Worm (Caenorhabditis elegans) whole organism, L3 larva: ENCODE data around the gene scl-5.

Experiments
- R02D3.7 ChIP-seq: fragments of 150-350 bp; optimal IDR thresholded peaks from 2 replicates; lab custom pipeline; 2014; ENCODE audit warnings: missing biosample characterization, missing genetic modification characterization
- ZK546.5 ChIP-seq: sonication (generic microtip); optimal IDR thresholded peaks from 2 replicates; lab custom pipeline; 2017; ENCODE audit warnings: missing biosample characterization, missing genetic modification characterization
- aly-2 ChIP-seq: fragments of 150-350 bp; optimal IDR thresholded peaks from 2 replicates; lab custom pipeline; 2014; ENCODE audit warnings: missing biosample characterization, missing genetic modification characterization
- ceh-28 ChIP-seq: fragments of 150-350 bp; optimal IDR thresholded peaks from 2 replicates; lab custom pipeline; 2014; ENCODE audit warnings: missing biosample characterization, missing genetic modification reagents, missing genetic modification characterization
- ceh-82 ChIP-seq: fragments of 150-350 bp; optimal IDR thresholded peaks from 2 replicates; lab custom pipeline; 2014; ENCODE audit warnings: missing biosample characterization, missing genetic modification characterization
- ceh-9 ChIP-seq: sonication (generic microtip); optimal IDR thresholded peaks from 2 replicates; lab custom pipeline; 2018; ENCODE audit warnings: missing biosample characterization, missing genetic modification characterization
- daf-12 ChIP-seq: fragments of 150-350 bp; optimal IDR thresholded peaks from 2 replicates; lab custom pipeline; 2014; ENCODE audit warnings: missing biosample characterization, missing genetic modification reagents, missing genetic modification characterization
- egl-5 ChIP-seq: fragments of 150-350 bp; optimal IDR thresholded peaks from 2 replicates; lab custom pipeline; 2017; ENCODE audit warnings: missing biosample characterization, missing genetic modification reagents, missing genetic modification characterization, inconsistent platforms
- elt-1 ChIP-seq: fragments of 150-350 bp; optimal IDR thresholded peaks from 2 replicates; lab custom pipeline; 2014; ENCODE audit warnings: missing biosample characterization, missing genetic modification characterization
- elt-2 ChIP-seq: sonication (generic microtip); optimal IDR thresholded peaks from 2 replicates; lab custom pipeline; 2016; ENCODE audit warnings: missing genetic modification reagents, mild to moderate bottlenecking, missing genetic modification characterization, missing compliant biosample characterization
- elt-3 ChIP-seq, 3 experiments: fragments of 150-350 bp in 1 of 3; sonication (generic microtip) in 2 of 3; optimal IDR thresholded peaks; 2 replicates in 2 of 3; 4 replicates in 1 of 3; lab custom pipeline; 2014 to 2017; ENCODE audit warnings: missing biosample characterization in 3 of 3, missing genetic modification characterization in 3 of 3
- eor-1 ChIP-seq, 2 experiments: fragments of 150-350 bp; optimal IDR thresholded peaks; 2 replicates each; lab custom pipeline; 2014 to 2018; ENCODE audit warnings: missing biosample characterization in 2 of 2, missing genetic modification characterization in 2 of 2
- fkh-10 ChIP-seq: sonication (generic microtip); optimal IDR thresholded peaks from 2 replicates; lab custom pipeline; 2017; ENCODE audit warnings: missing biosample characterization, missing genetic modification reagents, missing genetic modification characterization
- fos-1 ChIP-seq: fragments of 150-350 bp; optimal IDR thresholded peaks from 2 replicates; lab custom pipeline; 2014; ENCODE audit warnings: missing biosample characterization, missing genetic modification characterization
- hmg-11 ChIP-seq: sonication (generic microtip); optimal IDR thresholded peaks from 2 replicates; lab custom pipeline; 2016; ENCODE audit warnings: missing genetic modification characterization, missing compliant biosample characterization
- jun-1 ChIP-seq: fragments of 150-350 bp; optimal IDR thresholded peaks from 2 replicates; lab custom pipeline; 2014; ENCODE audit warnings: missing biosample characterization, missing genetic modification reagents, missing genetic modification characterization
- lin-15B ChIP-seq: fragments of 150-350 bp; optimal IDR thresholded peaks from 2 replicates; lab custom pipeline; 2014; ENCODE audit warnings: missing biosample characterization, missing genetic modification characterization
- lin-39 ChIP-seq: fragments of 150-350 bp; optimal IDR thresholded peaks from 2 replicates; lab custom pipeline; 2018; ENCODE audit warnings: missing biosample characterization, missing genetic modification reagents, missing genetic modification characterization
- lsy-12 ChIP-seq: sonication (generic microtip); optimal IDR thresholded peaks from 2 replicates; lab custom pipeline; 2016; ENCODE audit warnings: mild to moderate bottlenecking, missing genetic modification characterization, missing compliant biosample characterization
- mdl-1 ChIP-seq: fragments of 150-350 bp; optimal IDR thresholded peaks from 2 replicates; lab custom pipeline; 2014; ENCODE audit warnings: missing biosample characterization, missing genetic modification characterization
- mml-1 ChIP-seq: fragments of 150-350 bp; sonication (generic microtip); optimal IDR thresholded peaks from 3 replicates; lab custom pipeline; 2014; ENCODE audit warnings: missing biosample characterization, missing genetic modification characterization
- nfya-1 ChIP-seq: sonication (generic microtip); optimal IDR thresholded peaks from 2 replicates; lab custom pipeline; 2017; ENCODE audit warnings: missing genetic modification characterization, mild to moderate bottlenecking, missing compliant biosample characterization, antibody characterized with exemption, moderate library complexity; ENCODE audit not compliant: insufficient read depth
- nhr-11 ChIP-seq: fragments of 150-350 bp; optimal IDR thresholded peaks from 2 replicates; lab custom pipeline; 2014; ENCODE audit warnings: missing biosample characterization, missing genetic modification characterization
- nhr-12 ChIP-seq: fragments of 150-350 bp; optimal IDR thresholded peaks from 2 replicates; lab custom pipeline; 2014; ENCODE audit warnings: missing biosample characterization, missing genetic modification characterization
- nhr-23 ChIP-seq: fragments of 150-350 bp; optimal IDR thresholded peaks from 2 replicates; lab custom pipeline; 2014; ENCODE audit warnings: missing biosample characterization, missing genetic modification reagents, missing genetic modification characterization
- nhr-237 ChIP-seq: fragments of 150-350 bp; optimal IDR thresholded peaks from 2 replicates; lab custom pipeline; 2014; ENCODE audit warnings: missing biosample characterization, missing genetic modification characterization
- nhr-25 ChIP-seq: sonication (generic microtip); optimal IDR thresholded peaks from 2 replicates; lab custom pipeline; 2017; ENCODE audit warnings: missing biosample characterization, missing genetic modification characterization
- nhr-76 ChIP-seq: fragments of 150-350 bp; sonication (generic microtip); optimal IDR thresholded peaks from 5 replicates; lab custom pipeline; 2014; ENCODE audit warnings: missing biosample characterization, missing genetic modification characterization
- nhr-77 ChIP-seq: fragments of 150-350 bp; optimal IDR thresholded peaks from 2 replicates; lab custom pipeline; 2014; ENCODE audit warnings: missing biosample characterization, missing genetic modification characterization
- pha-4 ChIP-seq: fragments of 150-350 bp; optimal IDR thresholded peaks from 2 replicates; lab custom pipeline; 2014; ENCODE audit warnings: missing biosample characterization, missing genetic modification reagents, missing genetic modification characterization
- pqm-1 ChIP-seq: fragments of 150-350 bp; optimal IDR thresholded peaks from 2 replicates; lab custom pipeline; 2017; ENCODE audit warnings: missing biosample characterization, missing genetic modification characterization, inconsistent platforms
- skn-1 ChIP-seq: fragments of 150-350 bp; optimal IDR thresholded peaks from 2 replicates; lab custom pipeline; 2014; ENCODE audit warnings: missing biosample characterization, missing genetic modification characterization
- snpc-4 ChIP-seq: fragments of 150-350 bp; optimal IDR thresholded peaks from 2 replicates; lab custom pipeline; 2014; ENCODE audit warnings: missing biosample characterization, missing genetic modification characterization
- tbx-2 ChIP-seq: sonication (generic microtip); optimal IDR thresholded peaks from 2 replicates; lab custom pipeline; 2016; ENCODE audit warnings: mild to moderate bottlenecking, missing genetic modification characterization, missing compliant biosample characterization
- unc-39 ChIP-seq: sonication (generic microtip); optimal IDR thresholded peaks from 4 replicates; lab custom pipeline; 2017; ENCODE audit warnings: missing biosample characterization, missing genetic modification characterization
- unc-62 ChIP-seq: fragments of 150-350 bp; sonication (generic microtip); optimal IDR thresholded peaks from 4 replicates; lab custom pipeline; 2014; ENCODE audit warnings: missing biosample characterization, missing genetic modification reagents, missing genetic modification characterization
- zag-1 ChIP-seq: fragments of 150-350 bp; optimal IDR thresholded peaks from 2 replicates; lab custom pipeline; 2014; ENCODE audit warnings: missing biosample characterization, missing genetic modification characterization
- ztf-11 ChIP-seq: fragments of 150-350 bp; optimal IDR thresholded peaks from 2 replicates; lab custom pipeline; 2014; ENCODE audit warnings: missing biosample characterization, missing genetic modification characterization
- ztf-4 ChIP-seq: fragments of 150-350 bp; optimal IDR thresholded peaks from 2 replicates; lab custom pipeline; 2014; ENCODE audit warnings: missing biosample characterization, missing genetic modification characterization

The scl-5 gene

ce11 chrIV:13063714-13064113 is at the start of gene scl-5:
Gene scl-5, plus strand, starts transcription at chrIV:13064014.
- TF ChIP-seq nhr-77 (tag; lab: Kevin White, UChicago): no peak
- TF ChIP-seq mdl-1 (tag; lab: Kevin White, UChicago): no peak
- no peak for TF ChIP-seq lin-39
- no peak for TF ChIP-seq unc-62 (GFP tag; lab: Kevin White, UChicago)
- TF ChIP-seq nhr-237: no peak
- TF ChIP-seq nhr-12 (tag; lab: Kevin White, UChicago): no peak
- TF ChIP-seq fkh-10: no peak
- TF ChIP-seq unc-39 (tag; lab: Kevin White, UChicago): no peak
- TF ChIP-seq pqm-1 (tag; lab: Kevin White, UChicago): no peak
- no peak for TF ChIP-seq zag-1 (tag; lab: Kevin White, UChicago)
- TF ChIP-seq hmg-11 (tag; lab: Kevin White, UChicago): no peak
- TF ChIP-seq elt-3 (tag; optimal IDR thresholded peaks at IDR 0.05; lab: Kevin White, UChicago): no peak
- no peak for TF ChIP-seq lin-15B (tag; lab: Kevin White, UChicago)
- TF ChIP-seq ceh-82 (tag; lab: Kevin White, UChicago): no peak
- no peak for TF ChIP-seq ZK546.5 (tag; lab: Kevin White, UChicago)
- no peak for TF ChIP-seq aly-2 (tag; lab: Kevin White, UChicago)
- no peak for TF ChIP-seq nfya-1 (tag; lab: Kevin White, UChicago)
- TF ChIP-seq elt-1 (tag; lab: Kevin White, UChicago): no peak
- TF ChIP-seq ceh-28 (tag; lab: Kevin White, UChicago): no peak

- TF ChIP-seq hmg-11 (tag; lab: Kevin White, UChicago) (no peak), elt-3 (tag; optimal IDR thresholded peaks at IDR 0.05; lab: Kevin White, UChicago) (no peak), unc-39 (tag; lab: Kevin White, UChicago) (no peak), unc-62 (GFP tag; lab: Kevin White, UChicago) (no peak), egl-5 (peak; percentile 29), nfya-1 (tag; lab: Kevin White, UChicago) (peak; percentile 38), lin-39 (peak; percentile 44)
Measured at ce11 chrIV:13015801-13016404, 47.9 kb upstream of the scl-5 start.

- peak; percentile 70 for TF ChIP-seq fkh-10
- TF ChIP-seq hmg-11 (tag; lab: Kevin White, UChicago): peak; percentile 39
- TF ChIP-seq elt-1 (tag; lab: Kevin White, UChicago): no peak
- no peak for TF ChIP-seq R02D3.7 (tag; lab: Kevin White, UChicago)
- no peak for TF ChIP-seq fos-1
Measured at ce11 chrIV:13016820-13017219, 47.0 kb upstream of the scl-5 start.

- no peak for TF ChIP-seq lin-15B (tag; lab: Kevin White, UChicago)
- TF ChIP-seq egl-5: no peak
- TF ChIP-seq nhr-12 (tag; lab: Kevin White, UChicago): no peak
- TF ChIP-seq jun-1 (tag; lab: Kevin White, UChicago): no peak
- TF ChIP-seq ceh-82 (tag; lab: Kevin White, UChicago): no peak
- TF ChIP-seq ZK546.5 (tag; lab: Kevin White, UChicago): no peak
- no peak for TF ChIP-seq R02D3.7 (tag; lab: Kevin White, UChicago)
- TF ChIP-seq elt-3 (tag; optimal IDR thresholded peaks at IDR 0.05; lab: Kevin White, UChicago): no peak
- no peak for TF ChIP-seq nhr-25 (tag; lab: Kevin White, UChicago)
- no peak for TF ChIP-seq nhr-76 (tag; lab: Kevin White, UChicago)
Measured at ce11 chrIV:13021006-13021405, 42.8 kb upstream of the scl-5 start.

ce11 chrIV:13022892-13023291 is 40.9 kb upstream of the scl-5 start:
- TF ChIP-seq aly-2 (tag; lab: Kevin White, UChicago) (no peak), eor-1 (tag; optimal IDR thresholded peaks at IDR 0.05; lab: Kevin White, UChicago) (no peak)

ce11 chrIV:13025853-13026343 is 37.9 kb upstream of the scl-5 start:
- TF ChIP-seq nhr-77 (tag; lab: Kevin White, UChicago) (no peak), nhr-11 (tag; lab: Kevin White, UChicago) (no peak), lsy-12 (tag; lab: Kevin White, UChicago) (no peak), ztf-4 (tag; lab: Kevin White, UChicago) (no peak), tbx-2 (tag; lab: Kevin White, UChicago) (no peak), snpc-4 (tag; lab: Kevin White, UChicago) (peak; percentile 31), mdl-1 (tag; lab: Kevin White, UChicago) (no peak), lin-39 (no peak), skn-1 (tag; lab: Kevin White, UChicago) (peak; percentile 9), mml-1 (tag; lab: Kevin White, UChicago) (no peak), ztf-11 (tag; lab: Kevin White, UChicago) (no peak), nfya-1 (tag; lab: Kevin White, UChicago) (peak; percentile 59), fkh-10 (no peak), eor-1 (tag; optimal IDR thresholded peaks at IDR 0.05; lab: Kevin White, UChicago) (no peak), nhr-76 (tag; lab: Kevin White, UChicago) (no peak), ceh-9 (tag; lab: Kevin White, UChicago) (peak; percentile 32), daf-12 (no peak), elt-2 (no peak), nhr-23 (tag; lab: Kevin White, UChicago) (no peak), lin-15B (tag; lab: Kevin White, UChicago) (no peak), ceh-28 (tag; lab: Kevin White, UChicago) (no peak), hmg-11 (tag; lab: Kevin White, UChicago) (peak; percentile 55), jun-1 (tag; lab: Kevin White, UChicago) (no peak), unc-62 (GFP tag; lab: Kevin White, UChicago) (no peak), pha-4 (tag; lab: Kevin White, UChicago) (no peak)
